Fruit fly (Drosophila melanogaster): ENCODE results near the gene CG7484.

CG7484 gene

dm6 chr3L:17653701-17654667 is at the start of gene CG7484, which contains the start of the genes Krn and Ndfip:
Gene CG7484, plus strand, starts transcription at chr3L:17654617.
Gene Krn, minus strand, starts transcription at chr3L:17654280.
Gene Ndfip, minus strand, starts transcription at chr3L:17654280.
- TF ChIP-seq brk (GFP tag; optimal IDR thresholded peaks at IDR 0.05) (peak; percentile 82), Dif (GFP tag; optimal IDR thresholded peaks at IDR 0.05; ENCODE audit: partially characterized antibody) (no peak), psq (GFP tag; optimal IDR thresholded peaks at IDR 0.05) (peak; percentile 80), h (GFP tag; optimal IDR thresholded peaks at IDR 0.05) (peak; percentile 91), Myc (optimal IDR thresholded peaks at IDR 0.05) (no peak), Vsx2 (GFP tag; optimal IDR thresholded peaks at IDR 0.05; ENCODE audit: partially characterized antibody) (no peak), dsf (GFP tag; optimal IDR thresholded peaks at IDR 0.05; ENCODE audit: borderline replicate concordance) (peak; percentile 78), CrebA (GFP tag; optimal IDR thresholded peaks at IDR 0.05; ENCODE audit: borderline replicate concordance) (no peak), Dfd (GFP tag; optimal IDR thresholded peaks at IDR 0.05) (peak; percentile 50), CG32264 (GFP tag; optimal IDR thresholded peaks at IDR 0.05) (peak; percentile 26), br (GFP tag; optimal IDR thresholded peaks at IDR 0.05) (peak; percentile 78), Jra (GFP tag; optimal IDR thresholded peaks at IDR 0.05) (peak; percentile 74), Abd-B (GFP tag; optimal IDR thresholded peaks at IDR 0.05) (no peak), fru (GFP tag; optimal IDR thresholded peaks at IDR 0.05) (peak; percentile 86), lola (GFP tag; optimal IDR thresholded peaks at IDR 0.05) (no peak), pan (optimal IDR thresholded peaks at IDR 0.05) (no peak), OdsH (GFP tag; optimal IDR thresholded peaks at IDR 0.05) (peak; percentile 76), Hr83 (GFP tag; optimal IDR thresholded peaks at IDR 0.05; ENCODE audit: poor library complexity, severe bottlenecking) (peak; percentile 81), HLH106 (tag; optimal IDR thresholded peaks at IDR 0.05) (peak; percentile 95), GATAd (GFP tag; optimal IDR thresholded peaks at IDR 0.05) (peak; percentile 79), dmrt93B (GFP tag; optimal IDR thresholded peaks at IDR 0.05) (peak; percentile 89), jim (GFP tag; optimal IDR thresholded peaks at IDR 0.05) (no peak), Mio (GFP tag; optimal IDR thresholded peaks at IDR 0.05) (no peak), N (GFP tag; optimal IDR thresholded peaks at IDR 0.05) (no peak), sage (GFP tag; optimal IDR thresholded peaks at IDR 0.05) (peak; percentile 39), Hr78 (GFP tag; optimal IDR thresholded peaks at IDR 0.05) (no peak), tai (GFP tag; optimal IDR thresholded peaks at IDR 0.05) (peak; percentile 90), sv (GFP tag; optimal IDR thresholded peaks at IDR 0.05) (peak; percentile 68), Sp1 (GFP tag; optimal IDR thresholded peaks at IDR 0.05) (peak; percentile 91), dl (GFP tag; optimal IDR thresholded peaks at IDR 0.05; ENCODE audit: insufficient read depth in 1 of 2, partially characterized antibody in 2 of 2) (no peak), foxo (GFP tag; optimal IDR thresholded peaks at IDR 0.05) (peak in 1 of 2 experiments; percentile 93), woc (GFP tag; optimal IDR thresholded peaks at IDR 0.05) (peak; percentile 89), Rel (GFP tag; optimal IDR thresholded peaks at IDR 0.05) (peak; percentile 1), Rel (tag; optimal IDR thresholded peaks at IDR 0.05) (peak; percentile 71), Hnf4 (GFP tag; optimal IDR thresholded peaks at IDR 0.05) (peak; percentile 88), CG9705 (GFP tag; optimal IDR thresholded peaks at IDR 0.05) (peak; percentile 90), usp (GFP tag; optimal IDR thresholded peaks at IDR 0.05) (no peak), ey (GFP tag; optimal IDR thresholded peaks at IDR 0.05) (peak; percentile 85), rgr (GFP tag; optimal IDR thresholded peaks at IDR 0.05) (peak; percentile 91)

dm6 chr3L:17604891-17605290 is 49.5 kb upstream of the CG7484 start:
- TF ChIP-seq Vsx2 (GFP tag; optimal IDR thresholded peaks at IDR 0.05; ENCODE audit: partially characterized antibody), result no peak
- no peak for TF ChIP-seq lola (GFP tag; optimal IDR thresholded peaks at IDR 0.05)
- TF ChIP-seq rgr (GFP tag; optimal IDR thresholded peaks at IDR 0.05), result no peak
- no peak for TF ChIP-seq fru (GFP tag; optimal IDR thresholded peaks at IDR 0.05)
- no peak for TF ChIP-seq CG9705 (GFP tag; optimal IDR thresholded peaks at IDR 0.05)
- no peak for TF ChIP-seq Abd-B (GFP tag; optimal IDR thresholded peaks at IDR 0.05)
- TF ChIP-seq Dfd (GFP tag; optimal IDR thresholded peaks at IDR 0.05), result no peak
- TF ChIP-seq N (GFP tag; optimal IDR thresholded peaks at IDR 0.05), result no peak
- no peak for TF ChIP-seq Hnf4 (GFP tag; optimal IDR thresholded peaks at IDR 0.05)
- no peak for TF ChIP-seq Sp1 (GFP tag; optimal IDR thresholded peaks at IDR 0.05)
- no peak for TF ChIP-seq tai (GFP tag; optimal IDR thresholded peaks at IDR 0.05)
- TF ChIP-seq foxo (GFP tag; optimal IDR thresholded peaks at IDR 0.05), result no peak
- no peak for TF ChIP-seq pan (optimal IDR thresholded peaks at IDR 0.05)
- no peak for TF ChIP-seq usp (GFP tag; optimal IDR thresholded peaks at IDR 0.05)
- no peak for TF ChIP-seq dsf (GFP tag; optimal IDR thresholded peaks at IDR 0.05; ENCODE audit: borderline replicate concordance)

Measured in whole organism, wandering third instar larva.